Worm (Caenorhabditis elegans) whole organism, late embryonic: ENCODE measurements around the gene clec-19.

Experiments
- ceh-22 ChIP-seq: sonication (generic microtip); optimal IDR thresholded peaks from 2 replicates; lab custom pipeline; 2017; ENCODE audit warnings: missing biosample characterization, missing genetic modification characterization
- dmd-4 ChIP-seq: sonication (generic microtip); optimal IDR thresholded peaks from 2 replicates; lab custom pipeline; 2016; ENCODE audit warnings: borderline replicate concordance, missing genetic modification characterization, missing compliant biosample characterization
- fkh-10 ChIP-seq: fragments of 150-350 bp; optimal IDR thresholded peaks from 2 replicates; lab custom pipeline; 2014; ENCODE audit warnings: missing biosample characterization, missing genetic modification reagents, missing genetic modification characterization
- hlh-6 ChIP-seq: sonication (generic microtip); optimal IDR thresholded peaks from 2 replicates; lab custom pipeline; 2016; ENCODE audit warnings: missing genotype, missing genetic modification characterization, missing compliant biosample characterization
- pha-4 ChIP-seq: fragments of 150-350 bp; optimal IDR thresholded peaks from 2 replicates; lab custom pipeline; 2018; ENCODE audit warnings: missing biosample characterization, missing genetic modification reagents, missing genetic modification characterization
- unc-55 ChIP-seq: sonication (generic microtip); optimal IDR thresholded peaks from 2 replicates; lab custom pipeline; 2017; ENCODE audit warnings: missing biosample characterization, missing genetic modification reagents, missing genetic modification characterization

DNA sequence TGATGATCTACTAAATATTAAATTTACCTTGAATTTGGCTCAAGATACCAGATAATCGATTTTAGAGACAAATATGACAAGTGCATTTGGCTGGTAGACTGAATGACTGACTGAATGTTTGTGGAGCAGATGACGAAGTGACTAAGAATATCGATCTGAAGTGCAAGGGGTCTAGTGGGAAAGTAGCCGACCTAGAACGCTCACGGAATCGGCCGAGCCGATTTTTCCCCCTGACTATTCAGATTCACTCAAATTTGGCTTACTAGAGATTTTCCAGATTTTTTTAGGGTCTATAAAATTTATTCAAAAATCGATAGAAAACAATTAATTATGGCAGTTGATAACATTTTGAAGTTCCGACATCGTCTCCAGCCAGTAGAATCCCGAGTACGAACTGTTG, 49.8 kb upstream of the clec-19 start, which contains the start of gene fbxc-26:
- no peak for TF ChIP-seq ceh-22
- TF ChIP-seq dmd-4 (tag; lab: Kevin White, UChicago): no peak
- TF ChIP-seq hlh-6 (tag; lab: Kevin White, UChicago): no peak
- TF ChIP-seq unc-55 (GFP tag; lab: Kevin White, UChicago): no peak
- no peak for TF ChIP-seq fkh-10 (GFP tag; lab: Kevin White, UChicago)
- TF ChIP-seq pha-4: no peak
